Fruit fly (Drosophila melanogaster): ENCODE measurements around the gene CG2126.

Gene CG2126

DNA sequence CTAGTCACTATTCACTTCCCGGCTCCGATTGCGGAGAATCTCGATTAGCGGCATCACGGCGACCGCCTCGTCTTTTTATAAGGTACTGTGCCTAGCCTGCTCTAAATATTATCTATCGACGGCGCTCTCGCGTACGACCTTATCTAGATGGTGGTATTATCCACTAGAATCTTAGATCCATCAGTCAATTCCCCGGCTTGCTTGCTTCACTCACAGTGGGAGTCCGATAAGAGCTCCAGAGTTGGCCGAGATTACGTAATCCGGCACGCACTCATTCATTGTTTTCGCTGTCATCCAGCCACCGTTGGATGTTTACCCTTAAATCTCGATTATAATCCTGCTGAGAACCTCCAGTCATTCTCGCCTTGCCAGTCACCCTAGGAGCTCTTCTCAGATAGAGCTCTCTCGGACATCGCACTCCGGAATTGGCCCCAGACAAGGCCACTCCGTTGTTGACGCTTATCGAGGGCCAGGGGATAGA lies 14.9 kb downstream of the CG2126 start, which contains the start of gene Smvt:
TSS of gene Smvt (minus strand) at position 51 of the 481 bp plus-strand sequence.
- TF ChIP-seq MESR4 (GFP tag; optimal IDR thresholded peaks at IDR 0.05) (no peak), vnd (GFP tag; IDR thresholded peaks at IDR 0.05; ENCODE audit: partially characterized antibody) (0 out of 3 replicates have a peak, but pooled peaks have one; percentile 16), CG33213 (GFP tag; optimal IDR thresholded peaks at IDR 0.05) (no peak), CG11456 (GFP tag; IDR thresholded peaks at IDR 0.05) (no peak), HLH54F (GFP tag; optimal IDR thresholded peaks at IDR 0.05) (no peak), Dll (GFP tag; IDR thresholded peaks at IDR 0.05; ENCODE audit: partially characterized antibody) (no peak), lmd (GFP tag; IDR thresholded peaks at IDR 0.05) (no peak), ewg (GFP tag; optimal IDR thresholded peaks at IDR 0.05) (no peak), Xrp1 (GFP tag; IDR thresholded peaks at IDR 0.05) (no peak), CG15479 (GFP tag; optimal IDR thresholded peaks at IDR 0.05) (peak; percentile 10), hkb (optimal IDR thresholded peaks at IDR 0.05) (no peak), hkb (GFP tag; IDR thresholded peaks at IDR 0.05) (no peak), mam (GFP tag; optimal IDR thresholded peaks at IDR 0.05) (no peak), chm (GFP tag; IDR thresholded peaks at IDR 0.05) (no peak), bab2 (GFP tag; optimal IDR thresholded peaks at IDR 0.05) (no peak), Pdp1 (GFP tag; optimal IDR thresholded peaks at IDR 0.05) (peak in 1 of 2 experiments; percentile 80), Nf-YA (GFP tag; IDR thresholded peaks at IDR 0.05) (no peak), Sox102F (GFP tag; optimal IDR thresholded peaks at IDR 0.05) (no peak)

DNA sequence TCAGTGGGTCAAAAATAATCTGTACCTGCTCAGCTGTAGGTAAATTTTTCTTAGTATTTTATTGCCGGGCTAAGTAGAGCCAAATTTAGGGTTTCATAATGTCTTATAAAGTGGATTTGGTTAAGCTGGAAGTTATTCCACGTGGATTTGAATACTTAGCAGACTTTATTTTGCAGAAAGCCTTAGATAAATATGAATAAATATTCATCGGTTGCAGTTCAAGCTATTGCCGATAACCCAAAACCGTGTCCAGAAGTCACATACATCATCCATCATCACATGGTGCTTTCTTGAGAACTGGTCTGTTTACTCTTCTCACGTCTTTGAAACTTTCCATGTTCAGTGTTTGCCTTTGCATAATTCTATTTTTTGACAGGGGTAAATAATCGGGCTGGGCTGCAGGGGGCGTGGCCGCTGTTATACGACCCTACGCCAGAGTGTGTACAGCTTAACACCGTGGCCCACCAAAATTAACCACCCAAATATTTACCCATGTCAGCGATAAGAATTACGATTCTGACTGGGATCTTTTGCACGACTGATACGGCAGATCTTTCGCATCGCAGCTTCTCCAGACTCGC lies 17.8 kb downstream of the CG2126 start, which contains the start of gene CG2187:
TSS of gene CG2187 (minus strand) at position 51 of the 581 bp plus-strand sequence.
- no peak for TF ChIP-seq Oaz (GFP tag; IDR thresholded peaks at IDR 0.05)
- TF ChIP-seq ken (GFP tag; IDR thresholded peaks at IDR 0.05) = no peak
- peak; percentile 46 for TF ChIP-seq fd64A (GFP tag; optimal IDR thresholded peaks at IDR 0.05)
- no peak for TF ChIP-seq Atf6 (GFP tag; IDR thresholded peaks at IDR 0.05)
- no peak for TF ChIP-seq Sox102F (GFP tag; optimal IDR thresholded peaks at IDR 0.05)
- no peak for TF ChIP-seq PHDP (tag; optimal IDR thresholded peaks at IDR 0.05)
- no peak for TF ChIP-seq dpn (GFP tag; optimal IDR thresholded peaks at IDR 0.05)
- TF ChIP-seq CG6765 (GFP tag; optimal IDR thresholded peaks at IDR 0.05) = peak; percentile 22
- 0 out of 2 replicates have a peak, but pooled peaks have one; percentile 17 for TF ChIP-seq stc (GFP tag; IDR thresholded peaks at IDR 0.05)
- no peak for TF ChIP-seq hkb (optimal IDR thresholded peaks at IDR 0.05)
- peak; percentile 13; the same call in 1 of the 2 replicates for TF ChIP-seq hkb (GFP tag; IDR thresholded peaks at IDR 0.05)
- TF ChIP-seq unpg (GFP tag; optimal IDR thresholded peaks at IDR 0.05) = peak; percentile 16
- peak; percentile 37 for TF ChIP-seq schlank (tag; optimal IDR thresholded peaks at IDR 0.05)
- no peak for TF ChIP-seq Trl (optimal IDR thresholded peaks at IDR 0.05)
- TF ChIP-seq Trl (GFP tag; optimal IDR thresholded peaks at IDR 0.05) = no peak
- no peak for TF ChIP-seq usp (GFP tag; optimal IDR thresholded peaks at IDR 0.05)
- TF ChIP-seq Hmr (GFP tag; optimal IDR thresholded peaks at IDR 0.05) = peak; percentile 17
- TF ChIP-seq CG13296 (GFP tag; optimal IDR thresholded peaks at IDR 0.05) = peak; percentile 5
- no peak for TF ChIP-seq sd (tag; optimal IDR thresholded peaks at IDR 0.05)
- TF ChIP-seq pan (optimal IDR thresholded peaks at IDR 0.05) = no peak
- TF ChIP-seq pan (GFP tag; optimal IDR thresholded peaks at IDR 0.05 in 1 of 2, IDR thresholded peaks at IDR 0.05 in 1 of 2) = no peak
- TF ChIP-seq Bteb2 (GFP tag; optimal IDR thresholded peaks at IDR 0.05) = no peak
- peak; percentile 36 for TF ChIP-seq sens (GFP tag)
- TF ChIP-seq Hr78 (GFP tag; optimal IDR thresholded peaks at IDR 0.05) = peak in 1 of 2 experiments; percentile 9
- TF ChIP-seq CG16863 (GFP tag; optimal IDR thresholded peaks at IDR 0.05) = no peak
- no peak for TF ChIP-seq bigmax (GFP tag; optimal IDR thresholded peaks at IDR 0.05)
- peak; percentile 25 for TF ChIP-seq CG10431 (GFP tag; optimal IDR thresholded peaks at IDR 0.05)
- peak; percentile 0 for TF ChIP-seq CG14710 (tag; optimal IDR thresholded peaks at IDR 0.05)
- TF ChIP-seq CG2129 (GFP tag; IDR thresholded peaks at IDR 0.05; ENCODE audit: partially characterized antibody) = no peak
- no peak for TF ChIP-seq hb (GFP tag; IDR thresholded peaks at IDR 0.05; ENCODE audit: partially characterized antibody)
- peak; percentile 17 for TF ChIP-seq Fer3 (tag; optimal IDR thresholded peaks at IDR 0.05)
- peak; percentile 18 for TF ChIP-seq CG7987 (GFP tag; optimal IDR thresholded peaks at IDR 0.05)
- TF ChIP-seq insv (GFP tag; optimal IDR thresholded peaks at IDR 0.05) = no peak
- TF ChIP-seq Asciz (GFP tag; optimal IDR thresholded peaks at IDR 0.05) = peak; percentile 21

All from whole organism, embryonic.